Fruit fly (Drosophila melanogaster) whole organism, embryonic: ENCODE results near the gene Sgf11.
A peak's percentile ranks its signal among the peaks of the same experiment; 100 is the strongest.

Experiments
- CG10209 ChIP-seq: fragments of 200-800 bp; sonication (Bioruptor generic); optimal IDR thresholded peaks from 3 replicates; lab custom pipeline; 2017; ENCODE audit warnings: missing biosample characterization, mild to moderate bottlenecking, missing genetic modification characterization, missing genetic modification reagents
- CG15696 ChIP-seq: fragments of 200-800 bp; sonication (Bioruptor generic); optimal IDR thresholded peaks from 2 replicates; lab custom pipeline; 2019; ENCODE audit warnings: missing biosample characterization, mild to moderate bottlenecking, missing genetic modification characterization, moderate library complexity
- CG3065 ChIP-seq: fragments of 200-800 bp; sonication (Bioruptor generic); optimal IDR thresholded peaks from 2 replicates; lab custom pipeline; 2016; ENCODE audit warnings: missing biosample characterization, missing genetic modification characterization
- CG43689 ChIP-seq: fragments of 200-800 bp; sonication (Bioruptor generic); IDR thresholded peaks from 2 replicates; pipeline ENCODE4 v1.3.6; 2022; ENCODE audit warnings: missing biosample characterization, missing genetic modification characterization
- CG7839 ChIP-seq: fragments of 200-800 bp; sonication (Bioruptor generic); optimal IDR thresholded peaks from 3 replicates; lab custom pipeline; 2018; ENCODE audit warnings: missing biosample characterization, mild to moderate bottlenecking, missing genetic modification characterization, moderate library complexity
- CG8388 ChIP-seq: fragments of 200-800 bp; sonication (Bioruptor generic); optimal IDR thresholded peaks from 2 replicates; lab custom pipeline; 2019; ENCODE audit warnings: missing biosample characterization, mild to moderate bottlenecking, missing genetic modification characterization, moderate library complexity
- Sox102F ChIP-seq: fragments of 200-800 bp; sonication (Bioruptor generic); optimal IDR thresholded peaks from 2 replicates; lab custom pipeline; 2018; ENCODE audit warnings: missing biosample characterization, mild to moderate bottlenecking, missing genetic modification characterization, moderate library complexity
- croc ChIP-seq: fragments of 200-800 bp; sonication (Bioruptor generic); conservative IDR thresholded peaks from 3 replicates; pipeline ENCODE4 v1.3.6; 2022; ENCODE audit warnings: missing biosample characterization, missing genetic modification characterization
- lola ChIP-seq, 3 experiments: fragments of >200 bp in 2 of 3; fragments of 200-800 bp in 1 of 3; sonication (Bioruptor generic) in 1 of 3; optimal IDR thresholded peaks; 2 replicates each; lab custom pipeline; 2017 to 2019; ENCODE audit warnings: missing biosample characterization in 3 of 3, missing genetic modification characterization in 3 of 3, mild to moderate bottlenecking in 1 of 3, moderate library complexity in 1 of 3

DNA sequence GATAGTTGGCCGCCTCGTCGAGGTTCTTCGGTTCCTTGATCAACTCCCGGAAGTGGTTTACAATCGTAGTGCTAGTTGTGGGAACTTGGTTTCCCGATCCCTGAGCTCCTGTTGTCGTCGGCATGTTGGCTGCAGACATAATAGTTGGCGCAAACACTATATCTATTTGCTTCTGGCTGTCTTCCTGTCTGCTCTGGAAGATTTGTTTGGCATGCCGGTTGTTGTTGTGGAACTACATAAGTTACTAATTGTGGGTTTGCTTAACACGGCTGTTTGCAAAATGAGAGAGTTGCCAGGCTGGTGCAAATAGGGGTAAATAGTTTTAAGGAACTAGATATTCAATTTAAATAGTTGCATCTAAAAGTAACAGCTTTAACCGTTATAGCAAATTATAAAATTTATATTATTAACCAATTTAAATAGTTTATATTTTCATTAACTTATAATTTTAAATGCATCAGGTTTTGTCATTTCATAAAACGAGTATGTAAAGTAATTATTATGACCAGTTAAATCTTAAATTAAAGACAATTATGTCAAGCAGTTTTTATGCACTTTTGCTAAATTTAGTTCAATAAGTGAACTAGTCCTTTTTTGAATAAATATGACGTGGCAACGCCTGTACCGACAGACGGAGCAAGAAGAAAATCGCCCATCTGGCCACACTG is at the start of gene Sgf11, which contains the start of gene CG32202:
- TF ChIP-seq CG43689 (GFP tag; lab: Robert Waterston, UW), result no peak
- TF ChIP-seq Sox102F (GFP tag; lab: Kevin White, UChicago), result peak; percentile 70
- TF ChIP-seq CG10209 (GFP tag; lab: Kevin White, UChicago), result peak; percentile 74
- TF ChIP-seq croc (GFP tag; lab: Robert Waterston, UW), result no peak; the same call in 2 of the 3 replicates
- peak; percentile 55 for TF ChIP-seq CG15696 (tag; lab: Kevin White, UChicago)
- peak in 1 of 3 experiments; percentile 78 for TF ChIP-seq lola (GFP tag; optimal IDR thresholded peaks at IDR 0.05; lab: Kevin White, UChicago)
- peak; percentile 33 for TF ChIP-seq CG3065
- TF ChIP-seq CG7839 (tag; lab: Kevin White, UChicago), result peak; percentile 79
- peak; percentile 71 for TF ChIP-seq CG8388 (GFP tag; lab: Kevin White, UChicago)
